Worm (Caenorhabditis elegans) whole organism, midembryonic: ENCODE measurements around the gene ftt-2.

Experiments used
- cog-1 ChIP-seq: sonication (generic microtip); optimal IDR thresholded peaks from 2 replicates; lab custom pipeline; 2016; ENCODE audit warnings: missing genetic modification characterization, missing compliant biosample characterization
- flt-1 ChIP-seq: fragments of 200-800 bp; sonication (Bioruptor generic); IDR thresholded peaks from 2 replicates; pipeline ENCODE4 v1.3.6; 2022; ENCODE audit warnings: missing genetic modification characterization, missing compliant biosample characterization
- ztf-23 ChIP-seq: fragments of 200-800 bp; sonication (Bioruptor generic); IDR thresholded peaks from 2 replicates; pipeline ENCODE4 v1.3.6; 2022; ENCODE audit warnings: missing genetic modification reagents, missing genetic modification characterization, missing compliant biosample characterization
- ztf-29 ChIP-seq: fragments of 200-800 bp; sonication (Bioruptor generic); IDR thresholded peaks from 2 replicates; pipeline ENCODE4 v1.3.6; 2022; ENCODE audit warnings: missing genetic modification reagents, missing genetic modification characterization, missing compliant biosample characterization

ce11 chrX:11555046-11555445, 50.2 kb downstream of the ftt-2 start:
- TF ChIP-seq flt-1 (GFP tag; lab: Robert Waterston, UW): no peak
- TF ChIP-seq cog-1 (tag; lab: Kevin White, UChicago): no peak
- TF ChIP-seq ztf-23: no peak
- no peak for TF ChIP-seq ztf-29 (GFP tag; lab: Robert Waterston, UW)
